Worm (Caenorhabditis elegans): ENCODE data around the gene srh-266.
A peak's percentile ranks its signal among the peaks of the same experiment; 100 is the strongest.

The srh-266 gene

DNA sequence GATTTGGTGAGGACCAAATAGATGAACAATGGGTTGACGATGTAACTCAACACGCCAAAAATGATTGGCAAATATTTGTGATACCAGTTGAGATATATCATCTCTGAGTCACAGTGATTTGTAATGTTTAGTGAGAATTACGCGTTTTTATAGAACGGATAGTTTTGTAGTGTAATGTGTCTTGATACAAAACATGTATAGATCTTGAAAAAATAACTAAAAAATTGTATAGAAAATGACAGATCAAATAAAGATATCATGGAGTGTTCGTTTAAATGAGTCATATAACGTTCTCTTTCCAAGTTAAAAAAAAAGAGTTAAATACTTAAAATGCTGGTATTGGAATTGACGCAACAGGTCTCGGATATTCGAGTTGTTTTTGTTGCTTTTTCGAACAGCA, 10.2 kb upstream of the srh-266 start, which contains the start of gene srj-6:
Gene srj-6, minus strand, starts transcription at position 101 of the 400 bp plus-strand sequence.
- TF ChIP-seq R02D3.7 (tag; optimal IDR thresholded peaks at IDR 0.05) (no peak), fkh-2 (tag; optimal IDR thresholded peaks at IDR 0.05) (no peak), tbx-2 (tag; optimal IDR thresholded peaks at IDR 0.05) (no peak), nhr-67 (tag; optimal IDR thresholded peaks at IDR 0.05) (no peak), nhr-77 (tag; optimal IDR thresholded peaks at IDR 0.05) (no peak), nhr-12 (tag; optimal IDR thresholded peaks at IDR 0.05) (no peak), egl-27 (tag; optimal IDR thresholded peaks at IDR 0.05) (no peak), elt-2 (tag; optimal IDR thresholded peaks at IDR 0.05) (no peak), elt-3 (tag; optimal IDR thresholded peaks at IDR 0.05) (no peak), pha-4 (tag; optimal IDR thresholded peaks at IDR 0.05) (no peak), ceh-9 (tag; optimal IDR thresholded peaks at IDR 0.05) (no peak), lsy-12 (tag; optimal IDR thresholded peaks at IDR 0.05) (no peak), pqm-1 (tag; optimal IDR thresholded peaks at IDR 0.05) (no peak)

ce11 chrV:655823-656222, 8.8 kb upstream of the srh-266 start, which contains the start of gene srh-245:
TSS of gene srh-245 (minus strand) at chrV:655923.
- TF ChIP-seq nhr-11 (tag; optimal IDR thresholded peaks at IDR 0.05) (no peak), ceh-82 (tag; optimal IDR thresholded peaks at IDR 0.05) (no peak), unc-39 (tag; optimal IDR thresholded peaks at IDR 0.05) (no peak), nhr-25 (tag; optimal IDR thresholded peaks at IDR 0.05) (no peak), fos-1 (tag; optimal IDR thresholded peaks at IDR 0.05) (no peak), tbx-2 (tag; optimal IDR thresholded peaks at IDR 0.05) (no peak), nfya-1 (tag; optimal IDR thresholded peaks at IDR 0.05; ENCODE audit: insufficient read depth) (no peak)

- no peak for TF ChIP-seq elt-2 (tag; optimal IDR thresholded peaks at IDR 0.05)
- TF ChIP-seq aly-2 (tag; optimal IDR thresholded peaks at IDR 0.05): no peak
- no peak for TF ChIP-seq zag-1 (tag; optimal IDR thresholded peaks at IDR 0.05)
- TF ChIP-seq fkh-10 (GFP tag; optimal IDR thresholded peaks at IDR 0.05): no peak
- TF ChIP-seq ZK546.5 (tag; optimal IDR thresholded peaks at IDR 0.05): no peak
- no peak for TF ChIP-seq nhr-11 (tag; optimal IDR thresholded peaks at IDR 0.05)
- no peak for TF ChIP-seq ama-1 (optimal IDR thresholded peaks at IDR 0.05)
- TF ChIP-seq nhr-28 (tag; optimal IDR thresholded peaks at IDR 0.05): no peak
- TF ChIP-seq snpc-4 (tag; optimal IDR thresholded peaks at IDR 0.05): no peak
- TF ChIP-seq lsy-12 (tag; optimal IDR thresholded peaks at IDR 0.05): no peak
- no peak for TF ChIP-seq unc-39 (tag; optimal IDR thresholded peaks at IDR 0.05)
- TF ChIP-seq nhr-237 (tag; optimal IDR thresholded peaks at IDR 0.05): no peak
Observed at ce11 chrV:657678-658077, 6.9 kb upstream of the srh-266 start, which contains the start of gene srh-246. TSS of gene srh-246 (minus strand) at chrV:657778.

DNA sequence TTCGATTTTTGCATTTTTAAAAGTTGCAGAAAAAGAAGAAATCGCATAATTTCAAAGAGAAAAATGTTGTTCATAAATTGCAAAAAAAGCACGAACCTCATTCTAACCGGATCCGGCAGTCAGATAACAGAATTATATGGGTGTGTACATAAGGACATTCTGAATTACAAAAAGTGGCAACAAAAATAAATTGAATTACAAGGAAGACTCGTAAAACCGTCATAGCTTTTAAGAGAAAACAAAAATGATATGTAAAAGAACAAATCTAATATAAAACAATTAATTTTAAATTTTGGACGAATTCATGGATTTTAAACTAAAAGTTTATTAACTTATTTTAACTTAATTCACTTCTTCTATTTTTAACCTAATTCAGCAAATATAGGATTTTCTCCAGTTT, 4.4 kb upstream of the srh-266 start, which contains the start of gene F31F4.17:
Gene F31F4.17, minus strand, starts transcription at position 101 of the 400 bp plus-strand sequence.
- TF ChIP-seq lin-15B (tag; optimal IDR thresholded peaks at IDR 0.05): no peak

DNA sequence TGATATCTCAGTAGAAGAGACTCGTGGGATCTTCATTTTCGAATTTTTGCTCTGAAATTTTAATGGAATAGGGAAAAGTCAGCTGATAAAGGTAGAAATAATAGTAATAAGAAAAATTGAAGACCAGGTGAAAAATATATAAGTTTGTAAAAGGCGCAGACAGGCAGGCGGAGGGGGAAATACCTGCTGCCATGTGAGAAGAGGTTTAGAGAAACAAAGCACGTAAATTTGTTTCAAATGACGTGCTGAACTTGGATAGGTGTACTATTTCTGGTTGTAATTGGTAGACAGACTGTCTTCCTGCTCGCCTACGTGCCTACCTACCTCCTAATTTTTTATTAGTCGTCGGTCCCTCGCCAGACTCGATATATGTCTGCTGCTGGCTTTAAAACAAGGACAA, 2.9 kb downstream of the srh-266 start, which contains the start of gene nhr-180:
Gene nhr-180, minus strand, starts transcription at position 52 of the 400 bp plus-strand sequence.
- TF ChIP-seq nhr-11 (tag; optimal IDR thresholded peaks at IDR 0.05): no peak
- TF ChIP-seq aly-2 (tag; optimal IDR thresholded peaks at IDR 0.05): no peak
- TF ChIP-seq lin-15B (tag; optimal IDR thresholded peaks at IDR 0.05): no peak
- TF ChIP-seq nhr-23 (tag; optimal IDR thresholded peaks at IDR 0.05): no peak
- peak; percentile 16 for TF ChIP-seq pqm-1 (tag; optimal IDR thresholded peaks at IDR 0.05)
- TF ChIP-seq R02D3.7 (tag; optimal IDR thresholded peaks at IDR 0.05): no peak
- peak; percentile 50 for TF ChIP-seq elt-2 (tag; optimal IDR thresholded peaks at IDR 0.05)

- TF ChIP-seq nhr-28 (tag; optimal IDR thresholded peaks at IDR 0.05): no peak
- TF ChIP-seq lin-15B (tag; optimal IDR thresholded peaks at IDR 0.05): no peak
- no peak for TF ChIP-seq ztf-4 (tag; optimal IDR thresholded peaks at IDR 0.05)
- no peak for TF ChIP-seq fkh-2 (tag; optimal IDR thresholded peaks at IDR 0.05)
- no peak for TF ChIP-seq tbx-2 (tag; optimal IDR thresholded peaks at IDR 0.05)
- TF ChIP-seq nhr-43 (tag; optimal IDR thresholded peaks at IDR 0.05; ENCODE audit: poor library complexity, severe bottlenecking): no peak
- no peak for TF ChIP-seq nhr-77 (tag; optimal IDR thresholded peaks at IDR 0.05)
- no peak for TF ChIP-seq nhr-76 (tag; optimal IDR thresholded peaks at IDR 0.05)
- no peak for TF ChIP-seq elt-2 (tag; optimal IDR thresholded peaks at IDR 0.05)
- no peak for TF ChIP-seq nhr-25 (tag; optimal IDR thresholded peaks at IDR 0.05)
- TF ChIP-seq lin-39 (tag; optimal IDR thresholded peaks at IDR 0.05): no peak
- no peak for TF ChIP-seq ceh-9 (tag; optimal IDR thresholded peaks at IDR 0.05)
- TF ChIP-seq sea-2 (GFP tag; optimal IDR thresholded peaks at IDR 0.05): no peak
- TF ChIP-seq hmg-11 (tag; optimal IDR thresholded peaks at IDR 0.05): no peak
- TF ChIP-seq nhr-11 (tag; optimal IDR thresholded peaks at IDR 0.05): no peak
- TF ChIP-seq elt-3 (tag; optimal IDR thresholded peaks at IDR 0.05): no peak
- no peak for TF ChIP-seq skn-1 (tag; optimal IDR thresholded peaks at IDR 0.05)
- TF ChIP-seq ZK546.5 (tag; optimal IDR thresholded peaks at IDR 0.05): no peak
- no peak for TF ChIP-seq pha-4 (tag; optimal IDR thresholded peaks at IDR 0.05)
- no peak for TF ChIP-seq eor-1 (tag; optimal IDR thresholded peaks at IDR 0.05)
Observed at ce11 chrV:671342-671741, 6.7 kb downstream of the srh-266 start, which contains the start of gene sru-24. TSS of gene sru-24 (minus strand) at chrV:671442.
